Fruit fly (Drosophila melanogaster) whole organism, prepupa: ENCODE results near the gene CG12091.
A peak's percentile ranks its signal among the peaks of the same experiment; 100 is the strongest.

Experiments used
- Blimp-1 ChIP-seq: fragments of 200-800 bp; sonication (Bioruptor generic); optimal IDR thresholded peaks from 3 replicates; lab custom pipeline; 2017; ENCODE audit warnings: missing biosample characterization, missing genetic modification characterization, mild to moderate bottlenecking, moderate library complexity, missing genetic modification reagents
- CG10631 ChIP-seq: fragments of 200-800 bp; sonication (Bioruptor generic); optimal IDR thresholded peaks from 2 replicates; lab custom pipeline; 2016; ENCODE audit warnings: missing biosample characterization, missing genetic modification characterization
- CG11294 ChIP-seq: fragments of 200-800 bp; sonication (Bioruptor generic); IDR thresholded peaks from 2 replicates; pipeline ENCODE4 v1.3.6; 2022; ENCODE audit warnings: missing biosample characterization, missing genetic modification characterization
- CG11762 ChIP-seq: fragments of 200-800 bp; sonication (Bioruptor generic); optimal IDR thresholded peaks from 3 replicates; lab custom pipeline; 2016; ENCODE audit warnings: missing biosample characterization, missing genetic modification characterization; ENCODE audit not compliant: insufficient read depth
- CG11902 ChIP-seq: fragments of 200-800 bp; sonication (Bioruptor generic); optimal IDR thresholded peaks from 3 replicates; lab custom pipeline; 2016; ENCODE audit warnings: missing biosample characterization, missing genetic modification characterization
- CG15336 ChIP-seq: fragments of 200-800 bp; sonication (Bioruptor generic); IDR thresholded peaks from 2 replicates; pipeline ENCODE4 v1.3.6; 2022; ENCODE audit warnings: missing biosample characterization, missing genetic modification characterization
- CG1621 ChIP-seq: fragments of 200-800 bp; sonication (Bioruptor generic); optimal IDR thresholded peaks from 3 replicates; lab custom pipeline; 2018; ENCODE audit warnings: missing biosample characterization, mild to moderate bottlenecking, missing genetic modification characterization
- CG31627 ChIP-seq: fragments of 200-800 bp; sonication (Bioruptor generic); optimal IDR thresholded peaks from 3 replicates; lab custom pipeline; 2016; ENCODE audit warnings: missing biosample characterization, missing genetic modification characterization
- CG4318 ChIP-seq: fragments of 200-800 bp; sonication (Bioruptor generic); optimal IDR thresholded peaks from 3 replicates; lab custom pipeline; 2017; ENCODE audit warnings: missing biosample characterization, mild to moderate bottlenecking, missing genetic modification characterization
- CG6163 ChIP-seq: fragments of 200-800 bp; sonication (Bioruptor generic); IDR thresholded peaks from 3 replicates; pipeline ENCODE4 v1.3.6; 2022; ENCODE audit warnings: missing biosample characterization, missing genetic modification characterization
- CG6792 ChIP-seq: fragments of 200-800 bp; sonication (Bioruptor generic); optimal IDR thresholded peaks from 3 replicates; lab custom pipeline; 2016; ENCODE audit warnings: missing biosample characterization, missing genetic modification characterization
- CG6808 ChIP-seq: fragments of 200-800 bp; sonication (Bioruptor generic); optimal IDR thresholded peaks from 3 replicates; lab custom pipeline; 2017; ENCODE audit warnings: missing biosample characterization, missing genetic modification characterization, mild to moderate bottlenecking, moderate library complexity, missing genetic modification reagents
- CG7368 ChIP-seq: fragments of 200-800 bp; sonication (Bioruptor generic); optimal IDR thresholded peaks from 3 replicates; lab custom pipeline; 2016; ENCODE audit warnings: missing biosample characterization, missing genetic modification characterization
- CG8632 ChIP-seq: fragments of 200-800 bp; sonication (Bioruptor generic); optimal IDR thresholded peaks from 3 replicates; lab custom pipeline; 2016; ENCODE audit warnings: missing biosample characterization, missing genetic modification characterization
- CG9139 ChIP-seq: fragments of 200-800 bp; sonication (Bioruptor generic); optimal IDR thresholded peaks from 3 replicates; lab custom pipeline; 2017; ENCODE audit warnings: missing biosample characterization, mild to moderate bottlenecking, missing genetic modification characterization
- Eip75B ChIP-seq: fragments of 200-800 bp; sonication (Bioruptor generic); optimal IDR thresholded peaks from 3 replicates; lab custom pipeline; 2016; ENCODE audit warnings: missing biosample characterization, missing genetic modification characterization
- Hr39 ChIP-seq: fragments of 200-800 bp; sonication (Bioruptor generic); optimal IDR thresholded peaks from 2 replicates; lab custom pipeline; 2016; ENCODE audit warnings: missing biosample characterization, missing genetic modification characterization
- Hr4 ChIP-seq: fragments of 200-800 bp; sonication (Bioruptor generic); optimal IDR thresholded peaks from 3 replicates; lab custom pipeline; 2016; ENCODE audit warnings: missing biosample characterization, missing genetic modification characterization
- Met ChIP-seq: fragments of 200-800 bp; sonication (Bioruptor generic); optimal IDR thresholded peaks from 3 replicates; lab custom pipeline; 2016; ENCODE audit warnings: missing biosample characterization, missing genetic modification characterization
- Sox14 ChIP-seq: fragments of 200-800 bp; sonication (Bioruptor generic); optimal IDR thresholded peaks from 3 replicates; lab custom pipeline; 2016; ENCODE audit warnings: missing biosample characterization, missing genetic modification characterization
- Sox15 ChIP-seq: fragments of 200-800 bp; sonication (Bioruptor generic); optimal IDR thresholded peaks from 3 replicates; lab custom pipeline; 2016; ENCODE audit warnings: missing biosample characterization, missing genetic modification characterization
- achi ChIP-seq: fragments of 200-800 bp; sonication (Bioruptor generic); optimal IDR thresholded peaks from 3 replicates; lab custom pipeline; 2016; ENCODE audit warnings: missing biosample characterization, missing genetic modification characterization
- cyc ChIP-seq: fragments of 200-800 bp; sonication (Bioruptor generic); optimal IDR thresholded peaks from 3 replicates; lab custom pipeline; 2016; ENCODE audit warnings: missing biosample characterization, missing genetic modification characterization
- dac ChIP-seq: fragments of 200-800 bp; sonication (Bioruptor generic); optimal IDR thresholded peaks from 2 replicates; lab custom pipeline; 2017; ENCODE audit warnings: missing biosample characterization, mild to moderate bottlenecking, missing genetic modification characterization
- dsx ChIP-seq: fragments of 200-800 bp; optimal IDR thresholded peaks from 3 replicates; lab custom pipeline; 2019; ENCODE audit warnings: missing biosample characterization, mild to moderate bottlenecking, missing genetic modification characterization, moderate library complexity; ENCODE audit not compliant: poor library complexity, severe bottlenecking
- esn ChIP-seq: fragments of 200-800 bp; sonication (Bioruptor generic); optimal IDR thresholded peaks from 2 replicates; lab custom pipeline; 2016; ENCODE audit warnings: missing biosample characterization, mild to moderate bottlenecking, missing genetic modification characterization, moderate library complexity
- fd59A ChIP-seq: fragments of 200-800 bp; sonication (Bioruptor generic); optimal IDR thresholded peaks from 2 replicates; lab custom pipeline; 2017; ENCODE audit warnings: missing biosample characterization, mild to moderate bottlenecking, missing genetic modification characterization, missing genetic modification reagents
- fd85E ChIP-seq: fragments of 200-800 bp; sonication (Bioruptor generic); optimal IDR thresholded peaks from 3 replicates; lab custom pipeline; 2016; ENCODE audit warnings: missing biosample characterization, missing genetic modification characterization
- fkh ChIP-seq: fragments of 200-800 bp; sonication (Bioruptor generic); optimal IDR thresholded peaks from 3 replicates; lab custom pipeline; 2017; ENCODE audit warnings: missing biosample characterization, mild to moderate bottlenecking, missing genetic modification characterization, moderate library complexity
- lz ChIP-seq: fragments of 200-800 bp; sonication (Bioruptor generic); optimal IDR thresholded peaks from 3 replicates; lab custom pipeline; 2016; ENCODE audit warnings: missing biosample characterization, missing genetic modification characterization
- pdm3 ChIP-seq: fragments of 200-800 bp; sonication (Bioruptor generic); optimal IDR thresholded peaks from 3 replicates; lab custom pipeline; 2016; ENCODE audit warnings: missing biosample characterization, missing genetic modification characterization
- ss ChIP-seq, 2 experiments: fragments of 200-800 bp; sonication (Bioruptor generic); optimal IDR thresholded peaks; 2 replicates in 1 of 2; 3 replicates in 1 of 2; lab custom pipeline; 2017 to 2018; ENCODE audit warnings: mild to moderate bottlenecking in 2 of 2, missing biosample characterization in 2 of 2, missing genetic modification characterization in 2 of 2, moderate library complexity in 1 of 2
- svp ChIP-seq: fragments of 200-800 bp; sonication (Bioruptor generic); peaks from one replicate; lab custom pipeline; 2016; ENCODE audit warnings: missing biosample characterization, missing genetic modification characterization
- topi ChIP-seq: fragments of 200-800 bp; sonication (Bioruptor generic); optimal IDR thresholded peaks from 3 replicates; lab custom pipeline; 2016; ENCODE audit warnings: missing biosample characterization, missing genetic modification characterization
- vri ChIP-seq: fragments of 200-800 bp; sonication (Bioruptor generic); optimal IDR thresholded peaks from 3 replicates; lab custom pipeline; 2016; ENCODE audit warnings: missing biosample characterization, mild to moderate bottlenecking, missing genetic modification characterization

CG12091 gene

dm6 chr3L:1515820-1516540 is 20.7 kb downstream of the CG12091 start (continued):
- TF ChIP-seq Blimp-1 (GFP tag; lab: Kevin White, UChicago) = no peak
- peak; percentile 50 for TF ChIP-seq Eip75B (GFP tag; lab: Kevin White, UChicago)
- no peak for TF ChIP-seq fd85E (GFP tag; lab: Kevin White, UChicago)
- no peak for TF ChIP-seq vri (GFP tag; lab: Kevin White, UChicago)
- peak; percentile 69 for TF ChIP-seq pdm3 (GFP tag; lab: Kevin White, UChicago)
- peak; percentile 27 for TF ChIP-seq CG8632 (GFP tag; lab: Kevin White, UChicago)
- peak; percentile 67 for TF ChIP-seq esn
- no peak for TF ChIP-seq CG9139 (GFP tag; lab: Kevin White, UChicago)
- peak; percentile 47 for TF ChIP-seq lz
- peak; percentile 69 for TF ChIP-seq Hr39 (GFP tag; lab: Kevin White, UChicago)
- peak; percentile 62 for TF ChIP-seq cyc (GFP tag; lab: Kevin White, UChicago)
- TF ChIP-seq CG11294 (GFP tag; lab: Robert Waterston, UW) = peak; percentile 46; the same call in 1 of the 2 replicates
- TF ChIP-seq CG6808 = peak; percentile 63
- TF ChIP-seq CG1621 (tag; lab: Kevin White, UChicago) = no peak
- peak; percentile 92 for TF ChIP-seq Hr4 (GFP tag; lab: Kevin White, UChicago)
- peak; percentile 35 for TF ChIP-seq dsx (GFP tag; lab: Kevin White, UChicago)
- peak; percentile 39 for TF ChIP-seq fd59A
- peak; percentile 2 for TF ChIP-seq CG11902 (GFP tag; lab: Kevin White, UChicago)
- TF ChIP-seq CG6792 = peak; percentile 46
- TF ChIP-seq dac (GFP tag; lab: Kevin White, UChicago) = peak; percentile 65
- TF ChIP-seq Met (GFP tag; lab: Kevin White, UChicago) = peak; percentile 64
- TF ChIP-seq CG11762 (GFP tag; lab: Kevin White, UChicago) = peak; percentile 48
- TF ChIP-seq, all 60 proteins: peak for 52

DNA sequence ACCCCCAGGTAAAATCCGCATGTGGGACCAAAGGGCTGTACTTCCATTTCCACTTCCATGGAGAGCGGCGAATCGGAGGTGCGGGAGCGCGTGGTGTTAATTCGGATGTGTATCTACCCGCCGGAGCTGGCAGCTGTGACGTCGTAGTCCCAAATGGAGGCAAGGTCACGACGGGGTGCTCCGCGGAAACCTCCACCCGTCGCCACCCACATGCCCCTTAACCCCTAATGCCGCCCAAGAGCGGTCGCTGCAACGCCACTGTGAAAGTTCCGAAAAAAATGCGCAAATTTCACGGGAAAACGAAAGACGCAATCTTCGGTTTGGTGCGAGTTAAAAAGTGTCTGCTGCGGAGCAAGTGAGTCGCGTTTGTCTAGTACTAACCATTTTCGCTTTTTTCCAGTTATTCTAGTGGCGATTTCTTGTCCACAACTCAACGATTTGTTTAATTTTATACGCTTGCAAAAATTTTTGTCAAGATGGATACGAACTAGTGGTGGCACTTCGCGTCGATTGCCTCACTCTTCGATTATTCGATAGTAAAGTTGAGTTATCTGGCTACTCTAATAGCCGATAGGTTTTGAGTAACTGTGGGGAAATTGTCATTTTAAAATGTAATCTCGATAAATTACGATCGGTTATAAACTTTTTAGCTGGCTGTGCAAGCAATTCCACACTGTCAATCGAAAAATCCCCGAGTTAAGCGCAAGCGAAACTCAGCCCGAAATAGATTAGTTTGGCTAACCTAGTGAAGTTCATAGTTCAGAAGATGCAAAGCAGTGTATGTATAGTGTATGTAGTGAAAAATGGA is 34.3 kb downstream of the CG12091 start, which contains the start of the genes hfp and Psa:
Gene hfp (minus strand): TSS at position 505 of the 808 bp plus-strand sequence.
Gene Psa (plus strand): TSS at position 758 of the 808 bp plus-strand sequence.
- TF ChIP-seq CG31627 (GFP tag; lab: Kevin White, UChicago) (no peak), CG6163 (no peak), fkh (GFP tag; lab: Kevin White, UChicago) (peak; percentile 46), CG4318 (GFP tag; lab: Kevin White, UChicago) (no peak), fd59A (no peak), CG6808 (no peak), CG11902 (GFP tag; lab: Kevin White, UChicago) (no peak), CG11294 (GFP tag; lab: Robert Waterston, UW) (no peak), svp (GFP tag; lab: Kevin White, UChicago) (peak; percentile 85), achi (GFP tag; lab: Kevin White, UChicago) (no peak), topi (no peak)

- TF ChIP-seq ss (GFP tag; optimal IDR thresholded peaks at IDR 0.05; lab: Kevin White, UChicago) (no peak), dsx (GFP tag; lab: Kevin White, UChicago) (no peak), Sox15 (GFP tag; lab: Kevin White, UChicago) (no peak), CG8632 (GFP tag; lab: Kevin White, UChicago) (no peak), CG10631 (GFP tag; lab: Kevin White, UChicago) (no peak), CG7368 (GFP tag; lab: Kevin White, UChicago) (no peak), Sox14 (GFP tag; lab: Kevin White, UChicago) (peak; percentile 82), CG15336 (GFP tag; lab: Robert Waterston, UW) (no peak), Met (GFP tag; lab: Kevin White, UChicago) (no peak)
- TF ChIP-seq, all 60 proteins: peak for 1
These were observed 40.2 kb downstream of the CG12091 start, which contains the start of gene CG12084 for dm6 chr3L:1496408-1496807. Gene CG12084 (minus strand): TSS chr3L:1496643.
